Fruit fly (Drosophila melanogaster) whole organism, embryonic: ENCODE data around the gene UbcE2H.
A peak's percentile ranks its signal among the peaks of the same experiment; 100 is the strongest.

Experiments used
- CG10147 ChIP-seq: fragments of 200-800 bp; sonication (Bioruptor generic); optimal IDR thresholded peaks from 2 replicates; lab custom pipeline; 2019; ENCODE audit warnings: missing biosample characterization, mild to moderate bottlenecking, missing genetic modification characterization, moderate library complexity
- CG10431 ChIP-seq: fragments of 200-800 bp; sonication (Bioruptor generic); optimal IDR thresholded peaks from 3 replicates; lab custom pipeline; 2018; ENCODE audit warnings: missing biosample characterization, mild to moderate bottlenecking, missing genetic modification characterization
- CG10543 ChIP-seq: fragments of 200-800 bp; sonication (Bioruptor generic); optimal IDR thresholded peaks from 3 replicates; lab custom pipeline; 2017; ENCODE audit warnings: missing biosample characterization, mild to moderate bottlenecking, missing genetic modification characterization, moderate library complexity
- CG11093 ChIP-seq: fragments of 200-800 bp; sonication (Bioruptor generic); IDR thresholded peaks from 3 replicates; pipeline ENCODE4 v1.3.6; 2022; ENCODE audit warnings: missing biosample characterization, missing genetic modification characterization
- CG13775 ChIP-seq: fragments of 200-800 bp; sonication (Bioruptor generic); optimal IDR thresholded peaks from 3 replicates; lab custom pipeline; 2017; ENCODE audit warnings: missing biosample characterization, mild to moderate bottlenecking, missing genetic modification characterization
- CG13894 ChIP-seq: fragments of 200-800 bp; sonication (Bioruptor generic); optimal IDR thresholded peaks from 3 replicates; lab custom pipeline; 2018; ENCODE audit warnings: missing biosample characterization, mild to moderate bottlenecking, missing genetic modification characterization, moderate library complexity
- CG15073 ChIP-seq: fragments of 200-800 bp; sonication (Bioruptor generic); optimal IDR thresholded peaks from 2 replicates; lab custom pipeline; 2016; ENCODE audit warnings: missing biosample characterization, missing genetic modification characterization
- CG1602 ChIP-seq: fragments of 200-800 bp; sonication (Bioruptor generic); optimal IDR thresholded peaks from 3 replicates; lab custom pipeline; 2016; ENCODE audit warnings: missing biosample characterization, missing genetic modification characterization
- CG17802 ChIP-seq: fragments of 200-800 bp; sonication (Bioruptor generic); optimal IDR thresholded peaks from 2 replicates; lab custom pipeline; 2018; ENCODE audit warnings: missing biosample characterization, mild to moderate bottlenecking, missing genetic modification characterization, moderate library complexity
- CG18764 ChIP-seq: fragments of 200-800 bp; sonication (Bioruptor generic); optimal IDR thresholded peaks from 3 replicates; lab custom pipeline; 2016; ENCODE audit warnings: missing biosample characterization, missing genetic modification characterization
- CG34376 ChIP-seq: fragments of 200-800 bp; sonication (Bioruptor generic); optimal IDR thresholded peaks from 2 replicates; lab custom pipeline; 2018; ENCODE audit warnings: missing biosample characterization, mild to moderate bottlenecking, missing genetic modification characterization
- CG4424 ChIP-seq: fragments of 200-800 bp; sonication (Bioruptor generic); optimal IDR thresholded peaks from 3 replicates; lab custom pipeline; 2016; ENCODE audit warnings: missing biosample characterization, missing genetic modification characterization
- CG5245 ChIP-seq: fragments of 200-800 bp; sonication (Bioruptor generic); optimal IDR thresholded peaks from 3 replicates; lab custom pipeline; 2016; ENCODE audit warnings: missing biosample characterization, missing genetic modification characterization
- CG7745 ChIP-seq: fragments of 200-800 bp; sonication (Bioruptor generic); optimal IDR thresholded peaks from 2 replicates; lab custom pipeline; 2018; ENCODE audit warnings: missing biosample characterization, mild to moderate bottlenecking, missing genetic modification characterization, moderate library complexity
- CG7786 ChIP-seq: fragments of 200-800 bp; sonication (Bioruptor generic); optimal IDR thresholded peaks from 2 replicates; lab custom pipeline; 2016; ENCODE audit warnings: missing biosample characterization, missing genetic modification characterization
- CG9215 ChIP-seq: fragments of 200-800 bp; sonication (Bioruptor generic); IDR thresholded peaks from 2 replicates; pipeline ENCODE4 v1.3.6; 2022; ENCODE audit warnings: missing biosample characterization, missing genetic modification characterization
- Chrac-16 ChIP-seq: fragments of 200-800 bp; sonication (Bioruptor generic); optimal IDR thresholded peaks from 3 replicates; lab custom pipeline; 2016; ENCODE audit warnings: missing biosample characterization, missing genetic modification characterization
- CrebB ChIP-seq: fragments of 200-800 bp; sonication (Bioruptor generic); optimal IDR thresholded peaks from 3 replicates; lab custom pipeline; 2018; ENCODE audit warnings: missing biosample characterization, mild to moderate bottlenecking, missing genetic modification characterization
- E2f2 ChIP-seq: fragments of 200-800 bp; sonication (Bioruptor generic); IDR thresholded peaks from 2 replicates; pipeline ENCODE4 v1.3.6; 2022; ENCODE audit warnings: missing biosample characterization, missing genetic modification characterization
- Fer1 ChIP-seq: fragments of 200-800 bp; sonication (Bioruptor generic); optimal IDR thresholded peaks from 2 replicates; lab custom pipeline; 2017; ENCODE audit warnings: missing biosample characterization, mild to moderate bottlenecking, missing genetic modification characterization
- GATAe ChIP-seq: fragments of 200-800 bp; sonication (Bioruptor generic); conservative IDR thresholded peaks from 2 replicates; pipeline ENCODE4 v1.3.6; 2022; ENCODE audit warnings: missing biosample characterization, missing genetic modification characterization
- Gug ChIP-seq: fragments of 200-800 bp; sonication (Bioruptor generic); IDR thresholded peaks from 4 replicates; pipeline ENCODE4 v1.3.6; 2022; ENCODE audit warnings: missing biosample characterization, missing genetic modification characterization
- HLH4C ChIP-seq: fragments of 200-800 bp; sonication (Bioruptor generic); IDR thresholded peaks from 3 replicates; pipeline ENCODE4 v1.3.6; 2022; ENCODE audit warnings: missing biosample characterization, missing genetic modification characterization; ENCODE audit not compliant: partially characterized antibody
- Hr39 ChIP-seq: fragments of >200 bp; optimal IDR thresholded peaks from 2 replicates; lab custom pipeline; 2017
- Neu2 ChIP-seq: fragments of 200-800 bp; sonication (Bioruptor generic); optimal IDR thresholded peaks from 3 replicates; lab custom pipeline; 2016; ENCODE audit warnings: missing biosample characterization, missing genetic modification characterization, borderline replicate concordance
- Nf-YC ChIP-seq: fragments of 200-800 bp; optimal IDR thresholded peaks from 3 replicates; lab custom pipeline; 2019; ENCODE audit warnings: missing biosample characterization, mild to moderate bottlenecking, missing genetic modification characterization, moderate library complexity
- Pdp1 ChIP-seq, 2 experiments: fragments of 200-800 bp; sonication (Bioruptor generic); optimal IDR thresholded peaks; 3 replicates each; lab custom pipeline; 2016; ENCODE audit warnings: missing biosample characterization in 2 of 2, missing genetic modification characterization in 2 of 2, mild to moderate bottlenecking in 1 of 2, moderate library complexity in 1 of 2
- Ravus ChIP-seq: fragments of 200-800 bp; sonication (Bioruptor generic); IDR thresholded peaks from 2 replicates; pipeline ENCODE4 v1.3.6; 2022; ENCODE audit warnings: missing biosample characterization, missing genetic modification characterization
- Side ChIP-seq: fragments of 200-800 bp; sonication (Bioruptor generic); optimal IDR thresholded peaks from 2 replicates; lab custom pipeline; 2016; ENCODE audit warnings: missing biosample characterization, missing genetic modification characterization
- Tbp ChIP-seq: fragments of >200 bp; optimal IDR thresholded peaks from 2 replicates; lab custom pipeline; 2018; ENCODE audit warnings: missing biosample characterization, missing genetic modification characterization
- Vsx1 ChIP-seq: fragments of 200-800 bp; sonication (Bioruptor generic); optimal IDR thresholded peaks from 2 replicates; lab custom pipeline; 2017; ENCODE audit warnings: missing biosample characterization, mild to moderate bottlenecking, missing genetic modification characterization, missing genetic modification reagents
- Xrp1 ChIP-seq: fragments of 200-800 bp; sonication (Bioruptor generic); IDR thresholded peaks from 2 replicates; pipeline ENCODE4 v1.3.6; 2022; ENCODE audit warnings: missing biosample characterization, missing genetic modification characterization
- crol ChIP-seq: fragments of 200-800 bp; sonication (Bioruptor generic); IDR thresholded peaks from 2 replicates; pipeline ENCODE4 v1.3.6; 2022; ENCODE audit warnings: missing biosample characterization, missing genetic modification characterization
- exex ChIP-seq: fragments of 200-800 bp; sonication (Bioruptor generic); optimal IDR thresholded peaks from 4 replicates; lab custom pipeline; 2018; ENCODE audit warnings: missing biosample characterization, mild to moderate bottlenecking, missing genetic modification characterization, moderate library complexity
- fd102C ChIP-seq: fragments of 200-800 bp; sonication (Bioruptor generic); optimal IDR thresholded peaks from 2 replicates; lab custom pipeline; 2018; ENCODE audit warnings: missing biosample characterization, mild to moderate bottlenecking, missing genetic modification characterization, moderate library complexity
- fu2 ChIP-seq: fragments of 200-800 bp; sonication (Bioruptor generic); optimal IDR thresholded peaks from 2 replicates; lab custom pipeline; 2016; ENCODE audit warnings: missing biosample characterization, missing genetic modification characterization
- hbn ChIP-seq: fragments of 200-800 bp; sonication (Bioruptor generic); IDR thresholded peaks from 2 replicates; pipeline ENCODE4 v1.3.6; 2022; ENCODE audit warnings: missing biosample characterization, missing genetic modification characterization; ENCODE audit not compliant: partially characterized antibody
- kah ChIP-seq: fragments of 200-800 bp; sonication (Bioruptor generic); optimal IDR thresholded peaks from 2 replicates; lab custom pipeline; 2018; ENCODE audit warnings: missing biosample characterization, mild to moderate bottlenecking, missing genetic modification characterization
- lab ChIP-seq: fragments of 200-800 bp; sonication (Bioruptor generic); optimal IDR thresholded peaks from 3 replicates; lab custom pipeline; 2017; ENCODE audit warnings: missing biosample characterization, missing genetic modification characterization, mild to moderate bottlenecking, moderate library complexity, missing genetic modification reagents
- mirr ChIP-seq: fragments of 200-800 bp; sonication (Bioruptor generic); optimal IDR thresholded peaks from 3 replicates; lab custom pipeline; 2018; ENCODE audit warnings: missing biosample characterization, mild to moderate bottlenecking, missing genetic modification characterization
- org-1 ChIP-seq: fragments of 200-800 bp; sonication (Bioruptor generic); optimal IDR thresholded peaks from 2 replicates; lab custom pipeline; 2017; ENCODE audit warnings: missing biosample characterization, missing genetic modification characterization
- pan ChIP-seq, 4 experiments: fragments of >200 bp in 3 of 4; fragments of 200-800 bp in 1 of 4; sonication (Bioruptor generic) in 1 of 4; optimal IDR thresholded peaks in 3 of 4; IDR thresholded peaks in 1 of 4; 2 replicates each; pipeline versions ENCODE4 v1.3.6 to Lab custom; 2017 to 2022; ENCODE audit warnings: missing biosample characterization in 2 of 4, missing genetic modification characterization in 2 of 4, mixed read lengths in 1 of 4
- phol ChIP-seq: fragments of 200-800 bp; sonication (Bioruptor generic); optimal IDR thresholded peaks from 3 replicates; lab custom pipeline; 2018; ENCODE audit warnings: missing biosample characterization, mild to moderate bottlenecking, missing genetic modification characterization, moderate library complexity
- sens ChIP-seq: fragments of 200-800 bp; sonication (Bioruptor generic); peaks from one replicate; lab custom pipeline; 2016; ENCODE audit warnings: missing biosample characterization, missing genetic modification characterization
- sisA ChIP-seq: fragments of 200-800 bp; sonication (Bioruptor generic); IDR thresholded peaks from 2 replicates; pipeline ENCODE4 v1.3.6; 2022; ENCODE audit warnings: missing biosample characterization, missing genetic modification characterization
- slp2 ChIP-seq: fragments of 200-800 bp; sonication (Bioruptor generic); optimal IDR thresholded peaks from 2 replicates; lab custom pipeline; 2016; ENCODE audit warnings: missing biosample characterization, missing genetic modification characterization
- sug ChIP-seq: fragments of 200-800 bp; optimal IDR thresholded peaks from 2 replicates; lab custom pipeline; 2019; ENCODE audit warnings: missing biosample characterization, mild to moderate bottlenecking, missing genetic modification characterization, moderate library complexity
- tna ChIP-seq: fragments of 200-800 bp; sonication (Bioruptor generic); IDR thresholded peaks from 2 replicates; pipeline ENCODE4 v1.3.6; 2022; ENCODE audit warnings: missing biosample characterization, missing genetic modification characterization; ENCODE audit not compliant: partially characterized antibody
- ttk ChIP-seq: fragments of 200-800 bp; sonication (Bioruptor generic); IDR thresholded peaks from 2 replicates; pipeline ENCODE4 v2.1.2; 2022; ENCODE audit warnings: missing biosample characterization, missing genetic modification characterization
- twi ChIP-seq: fragments of 200-800 bp; optimal IDR thresholded peaks from 2 replicates; lab custom pipeline; 2019; ENCODE audit warnings: missing biosample characterization, mild to moderate bottlenecking, missing genetic modification characterization, moderate library complexity
- usp ChIP-seq: fragments of >200 bp; optimal IDR thresholded peaks from 2 replicates; lab custom pipeline; 2017; ENCODE audit warnings: missing biosample characterization, missing genetic modification characterization
- wdn ChIP-seq: fragments of 200-800 bp; sonication (Bioruptor generic); IDR thresholded peaks from 2 replicates; pipeline ENCODE4 v1.3.6; 2022; ENCODE audit warnings: missing biosample characterization, missing genetic modification characterization

Gene UbcE2H

dm6 chrX:8135420-8135874 is 41.6 kb upstream of the UbcE2H start, which contains the start of the genes cyr and CG2120:
TSS of gene cyr (minus strand) at chrX:8135713.
TSS of gene CG2120 (plus strand) at chrX:8135824.
- TF ChIP-seq CG34376 (GFP tag; lab: Kevin White, UChicago): peak; percentile 56
- TF ChIP-seq phol (tag; lab: Kevin White, UChicago): no peak
- TF ChIP-seq CG10431: no peak
- no peak for TF ChIP-seq CG18764 (GFP tag; lab: Kevin White, UChicago)
- no peak for TF ChIP-seq Gug (GFP tag; lab: Robert Waterston, UW)
- no peak for TF ChIP-seq CG4424 (GFP tag; lab: Kevin White, UChicago)
- TF ChIP-seq slp2 (GFP tag; lab: Kevin White, UChicago): no peak
- no peak for TF ChIP-seq Ravus (GFP tag; lab: Robert Waterston, UW)
- TF ChIP-seq fd102C (GFP tag; lab: Kevin White, UChicago): no peak
- TF ChIP-seq twi (tag; lab: Kevin White, UChicago): no peak
- TF ChIP-seq fu2 (GFP tag; lab: Kevin White, UChicago): no peak
- TF ChIP-seq CG1602: no peak
- TF ChIP-seq Nf-YC (tag; lab: Kevin White, UChicago): no peak
- no peak for TF ChIP-seq CG7745 (tag; lab: Kevin White, UChicago)
- TF ChIP-seq CG13894: no peak
- no peak for TF ChIP-seq Fer1 (GFP tag; lab: Kevin White, UChicago)
- peak; percentile 74 for TF ChIP-seq exex (tag; lab: Kevin White, UChicago)
- no peak for TF ChIP-seq E2f2 (GFP tag; lab: Robert Waterston, UW)
- no peak for TF ChIP-seq pan (optimal IDR thresholded peaks at IDR 0.05; lab: Kevin White, UChicago)
- no peak for TF ChIP-seq pan (GFP tag; optimal IDR thresholded peaks at IDR 0.05 in 1 of 2, IDR thresholded peaks at IDR 0.05 in 1 of 2)
- TF ChIP-seq CG7786 (GFP tag; lab: Kevin White, UChicago): no peak
- TF ChIP-seq wdn (GFP tag; lab: Robert Waterston, UW): no peak
- TF ChIP-seq tna (GFP tag; lab: Robert Waterston, UW): no peak
- no peak for TF ChIP-seq hbn (GFP tag; lab: Robert Waterston, UW)
- no peak for TF ChIP-seq Tbp (GFP tag; lab: Kevin White, UChicago)
- no peak for TF ChIP-seq CG10147
- no peak for TF ChIP-seq HLH4C (GFP tag; lab: Robert Waterston, UW)
- no peak for TF ChIP-seq kah (GFP tag; lab: Kevin White, UChicago)
- no peak for TF ChIP-seq crol (GFP tag; lab: Robert Waterston, UW)
- TF ChIP-seq GATAe (GFP tag; lab: Robert Waterston, UW): no peak
- no peak for TF ChIP-seq Xrp1 (GFP tag; lab: Robert Waterston, UW)
- no peak for TF ChIP-seq CG5245
- TF ChIP-seq sens: peak; percentile 13
- TF ChIP-seq sisA (GFP tag; lab: Robert Waterston, UW): no peak
- TF ChIP-seq CG10543 (GFP tag; lab: Kevin White, UChicago): peak; percentile 14
- no peak for TF ChIP-seq CG15073 (GFP tag; lab: Kevin White, UChicago)
- no peak for TF ChIP-seq Neu2
- TF ChIP-seq CG13775 (GFP tag; lab: Kevin White, UChicago): no peak
- no peak for TF ChIP-seq Side (GFP tag; lab: Kevin White, UChicago)
- TF ChIP-seq sug: peak; percentile 68
- no peak for TF ChIP-seq CG11093 (GFP tag; lab: Robert Waterston, UW)
- no peak for TF ChIP-seq Hr39 (lab: Kevin White, UChicago)
- peak; percentile 10 for TF ChIP-seq lab (GFP tag; lab: Kevin White, UChicago)
- TF ChIP-seq Vsx1: no peak
- no peak for TF ChIP-seq CrebB (tag; lab: Kevin White, UChicago)
- no peak for TF ChIP-seq CG9215
- TF ChIP-seq Pdp1 (GFP tag; optimal IDR thresholded peaks at IDR 0.05; lab: Kevin White, UChicago): no peak
- no peak for TF ChIP-seq ttk
- peak; percentile 17 for TF ChIP-seq mirr (GFP tag; lab: Kevin White, UChicago)
- TF ChIP-seq org-1: no peak
- TF ChIP-seq CG17802: no peak
- TF ChIP-seq Chrac-16 (GFP tag; lab: Kevin White, UChicago): no peak
- no peak for TF ChIP-seq usp (GFP tag; lab: Kevin White, UChicago)
